Fruit fly (Drosophila melanogaster) whole organism, embryonic: ENCODE results near the gene mRpS30.

Source experiments
- ATbp ChIP-seq: fragments of 200-800 bp; sonication (Bioruptor generic); optimal IDR thresholded peaks from 2 replicates; lab custom pipeline; 2017; ENCODE audit warnings: missing biosample characterization, mild to moderate bottlenecking, missing genetic modification characterization, missing genetic modification reagents
- Adf1 ChIP-seq: fragments of 200-800 bp; sonication (Bioruptor generic); IDR thresholded peaks from 2 replicates; pipeline ENCODE4 v1.3.6; 2022; ENCODE audit warnings: missing biosample characterization, missing genetic modification characterization
- Awh ChIP-seq: fragments of 200-800 bp; sonication (Bioruptor generic); IDR thresholded peaks from 2 replicates; pipeline ENCODE4, ENCODE4 v1.3.6; 2022; ENCODE audit warnings: missing biosample characterization, missing genetic modification characterization
- Bteb2 ChIP-seq: fragments of 200-800 bp; sonication (Bioruptor generic); optimal IDR thresholded peaks from 2 replicates; lab custom pipeline; 2016; ENCODE audit warnings: missing biosample characterization, missing genetic modification characterization
- CG1233 ChIP-seq: fragments of 200-800 bp; sonication (Bioruptor generic); optimal IDR thresholded peaks from 4 replicates; lab custom pipeline; 2018; ENCODE audit warnings: missing biosample characterization, mild to moderate bottlenecking, missing genetic modification characterization
- CG13624 ChIP-seq: fragments of 200-800 bp; sonication (Bioruptor generic); optimal IDR thresholded peaks from 2 replicates; lab custom pipeline; 2016; ENCODE audit warnings: missing biosample characterization, missing genetic modification characterization
- CG18619 ChIP-seq: fragments of 200-800 bp; sonication (Bioruptor generic); optimal IDR thresholded peaks from 3 replicates; lab custom pipeline; 2017; ENCODE audit warnings: missing biosample characterization, mild to moderate bottlenecking, missing genetic modification characterization
- CG31388 ChIP-seq: fragments of 200-800 bp; sonication (Bioruptor generic); optimal IDR thresholded peaks from 2 replicates; lab custom pipeline; 2016; ENCODE audit warnings: missing biosample characterization, missing genetic modification characterization
- CG34376 ChIP-seq: fragments of 200-800 bp; sonication (Bioruptor generic); optimal IDR thresholded peaks from 2 replicates; lab custom pipeline; 2018; ENCODE audit warnings: missing biosample characterization, mild to moderate bottlenecking, missing genetic modification characterization
- CG3838 ChIP-seq: fragments of 200-800 bp; sonication (Bioruptor generic); optimal IDR thresholded peaks from 3 replicates; lab custom pipeline; 2016; ENCODE audit warnings: missing biosample characterization, missing genetic modification characterization
- CG6272 ChIP-seq: fragments of 200-800 bp; sonication (Bioruptor generic); IDR thresholded peaks from 2 replicates; pipeline ENCODE4 v1.3.6; 2022; ENCODE audit warnings: missing biosample characterization, missing genetic modification characterization
- CG8765 ChIP-seq: fragments of 200-800 bp; sonication (Bioruptor generic); IDR thresholded peaks from 2 replicates; pipeline ENCODE4 v1.3.6; 2022; ENCODE audit warnings: missing biosample characterization, missing genetic modification characterization
- CG9932 ChIP-seq: fragments of 200-800 bp; sonication (Bioruptor generic); IDR thresholded peaks from 2 replicates; pipeline ENCODE4 v1.3.6; 2022; ENCODE audit warnings: missing biosample characterization, missing genetic modification characterization
- Camta ChIP-seq: fragments of 200-800 bp; sonication (Bioruptor generic); optimal IDR thresholded peaks from 2 replicates; lab custom pipeline; 2016; ENCODE audit warnings: missing biosample characterization, missing genetic modification characterization
- D ChIP-seq, 2 experiments: fragments of 200-800 bp in 1 of 2; fragments of >200 bp in 1 of 2; sonication (Bioruptor generic) in 1 of 2; optimal IDR thresholded peaks; 2 replicates in 1 of 2; 3 replicates in 1 of 2; lab custom pipeline; 2017; ENCODE audit warnings: mild to moderate bottlenecking in 1 of 2, missing biosample characterization in 1 of 2, missing genetic modification characterization in 1 of 2, missing genetic modification reagents in 1 of 2
- Doc3 ChIP-seq: fragments of 200-800 bp; sonication (Bioruptor generic); IDR thresholded peaks from 3 replicates; pipeline ENCODE4 v1.3.6; 2022; ENCODE audit warnings: missing biosample characterization, missing genetic modification characterization; ENCODE audit not compliant: partially characterized antibody
- Dp ChIP-seq: fragments of 200-800 bp; sonication (Bioruptor generic); optimal IDR thresholded peaks from 2 replicates; lab custom pipeline; 2018; ENCODE audit warnings: missing biosample characterization, mild to moderate bottlenecking, missing genetic modification characterization, moderate library complexity
- Ets97D ChIP-seq: fragments of 200-800 bp; sonication (Bioruptor generic); optimal IDR thresholded peaks from 3 replicates; lab custom pipeline; 2016; ENCODE audit warnings: missing biosample characterization, missing genetic modification characterization
- HmgZ ChIP-seq: fragments of 200-800 bp; sonication (Bioruptor generic); optimal IDR thresholded peaks from 2 replicates; lab custom pipeline; 2018; ENCODE audit warnings: missing biosample characterization, mild to moderate bottlenecking, missing genetic modification characterization
- Hmr ChIP-seq: fragments of 200-800 bp; sonication (Bioruptor generic); optimal IDR thresholded peaks from 3 replicates; lab custom pipeline; 2017; ENCODE audit warnings: mild to moderate bottlenecking, missing biosample characterization, missing genetic modification reagents, missing genetic modification characterization
- NC2α ChIP-seq: fragments of 200-800 bp; sonication (Bioruptor generic); optimal IDR thresholded peaks from 2 replicates; lab custom pipeline; 2016; ENCODE audit warnings: missing biosample characterization, missing genetic modification characterization
- NK7.1 ChIP-seq: fragments of 200-800 bp; sonication (Bioruptor generic); optimal IDR thresholded peaks from 3 replicates; lab custom pipeline; 2016; ENCODE audit warnings: missing biosample characterization, missing genetic modification characterization
- Optix ChIP-seq: fragments of 200-800 bp; sonication (Bioruptor generic); IDR thresholded peaks from 3 replicates; pipeline ENCODE4 v1.3.6; 2022; ENCODE audit warnings: missing biosample characterization, missing genetic modification characterization
- Pdp1 ChIP-seq, 2 experiments: fragments of 200-800 bp; sonication (Bioruptor generic); optimal IDR thresholded peaks; 3 replicates each; lab custom pipeline; 2016; ENCODE audit warnings: missing biosample characterization in 2 of 2, missing genetic modification characterization in 2 of 2, mild to moderate bottlenecking in 1 of 2, moderate library complexity in 1 of 2
- Xbp1 ChIP-seq: fragments of 200-800 bp; sonication (Bioruptor generic); optimal IDR thresholded peaks from 3 replicates; lab custom pipeline; 2016; ENCODE audit warnings: missing biosample characterization, mild to moderate bottlenecking, missing genetic modification characterization
- bab2 ChIP-seq: fragments of 200-800 bp; sonication (Bioruptor generic); optimal IDR thresholded peaks from 2 replicates; lab custom pipeline; 2016; ENCODE audit warnings: missing biosample characterization, missing genetic modification characterization
- chn ChIP-seq: fragments of 200-800 bp; sonication (Bioruptor generic); optimal IDR thresholded peaks from 2 replicates; lab custom pipeline; 2016; ENCODE audit warnings: missing biosample characterization, missing genetic modification characterization
- ci ChIP-seq: fragments of 200-800 bp; sonication (Bioruptor generic); IDR thresholded peaks from 3 replicates; pipeline ENCODE4 v1.3.6; 2022; ENCODE audit warnings: missing biosample characterization, missing genetic modification characterization
- crp ChIP-seq, 2 experiments: fragments of 200-800 bp; sonication (Bioruptor generic); optimal IDR thresholded peaks; 2 replicates in 1 of 2; 3 replicates in 1 of 2; lab custom pipeline; 2017; ENCODE audit warnings: missing biosample characterization in 2 of 2, missing genetic modification characterization in 2 of 2, mild to moderate bottlenecking in 1 of 2, moderate library complexity in 1 of 2
- disco-r ChIP-seq: fragments of 200-800 bp; sonication (Bioruptor generic); optimal IDR thresholded peaks from 2 replicates; lab custom pipeline; 2016; ENCODE audit warnings: missing biosample characterization, missing genetic modification characterization
- dpn ChIP-seq, 2 experiments: fragments of 200-800 bp; sonication (Bioruptor generic); optimal IDR thresholded peaks; 3 replicates each; lab custom pipeline; 2016; ENCODE audit warnings: missing biosample characterization in 2 of 2, missing genetic modification characterization in 2 of 2
- fd102C ChIP-seq: fragments of 200-800 bp; sonication (Bioruptor generic); optimal IDR thresholded peaks from 2 replicates; lab custom pipeline; 2018; ENCODE audit warnings: missing biosample characterization, mild to moderate bottlenecking, missing genetic modification characterization, moderate library complexity
- insv ChIP-seq, 2 experiments: fragments of 200-800 bp; sonication (Bioruptor generic); optimal IDR thresholded peaks; 3 replicates each; lab custom pipeline; 2016 to 2018; ENCODE audit warnings: missing biosample characterization in 2 of 2, missing genetic modification characterization in 2 of 2
- jigr1 ChIP-seq: fragments of 200-800 bp; sonication (Bioruptor generic); IDR thresholded peaks from 3 replicates; pipeline ENCODE4 v1.3.6; 2022; ENCODE audit warnings: missing biosample characterization, missing genetic modification characterization
- klu ChIP-seq: fragments of 200-800 bp; sonication (Bioruptor generic); IDR thresholded peaks from 2 replicates; pipeline ENCODE4 v1.3.6; 2022; ENCODE audit warnings: missing biosample characterization, missing genetic modification characterization
- lab ChIP-seq: fragments of 200-800 bp; sonication (Bioruptor generic); optimal IDR thresholded peaks from 3 replicates; lab custom pipeline; 2017; ENCODE audit warnings: missing biosample characterization, missing genetic modification characterization, mild to moderate bottlenecking, moderate library complexity, missing genetic modification reagents
- lbe ChIP-seq: fragments of 200-800 bp; sonication (Bioruptor generic); optimal IDR thresholded peaks from 2 replicates; lab custom pipeline; 2016; ENCODE audit warnings: missing biosample characterization, mild to moderate bottlenecking, missing genetic modification characterization
- lmd ChIP-seq: fragments of 200-800 bp; sonication (Bioruptor generic); IDR thresholded peaks from 2 replicates; pipeline ENCODE4 v1.3.6; 2022; ENCODE audit warnings: missing biosample characterization, missing genetic modification characterization
- lola ChIP-seq, 3 experiments: fragments of >200 bp in 2 of 3; fragments of 200-800 bp in 1 of 3; sonication (Bioruptor generic) in 1 of 3; optimal IDR thresholded peaks; 2 replicates each; lab custom pipeline; 2017 to 2019; ENCODE audit warnings: missing biosample characterization in 3 of 3, missing genetic modification characterization in 3 of 3, mild to moderate bottlenecking in 1 of 3, moderate library complexity in 1 of 3
- mam ChIP-seq: fragments of 200-800 bp; sonication (Bioruptor generic); optimal IDR thresholded peaks from 3 replicates; lab custom pipeline; 2016; ENCODE audit warnings: missing biosample characterization, missing genetic modification characterization
- otp ChIP-seq: fragments of 200-800 bp; sonication (Bioruptor generic); IDR thresholded peaks from 3 replicates; pipeline ENCODE4, ENCODE4 v1.3.6; 2022; ENCODE audit warnings: missing biosample characterization, missing genetic modification characterization
- pita ChIP-seq: fragments of 200-800 bp; sonication (Bioruptor generic); optimal IDR thresholded peaks from 2 replicates; lab custom pipeline; 2017; ENCODE audit warnings: missing biosample characterization, mild to moderate bottlenecking, missing genetic modification characterization
- sob ChIP-seq: fragments of 200-800 bp; sonication (Bioruptor generic); IDR thresholded peaks from 2 replicates; pipeline ENCODE4 v1.3.6; 2022; ENCODE audit warnings: missing biosample characterization, missing genetic modification characterization
- stwl ChIP-seq: fragments of 200-800 bp; sonication (Bioruptor generic); optimal IDR thresholded peaks from 3 replicates; lab custom pipeline; 2018; ENCODE audit warnings: missing biosample characterization, mild to moderate bottlenecking, missing genetic modification characterization, moderate library complexity
- tll ChIP-seq, 2 experiments: fragments of 200-800 bp in 1 of 2; fragments of >200 bp in 1 of 2; sonication (Bioruptor generic) in 1 of 2; optimal IDR thresholded peaks; 2 replicates each; lab custom pipeline; 2017 to 2019; ENCODE audit warnings: missing biosample characterization in 2 of 2, missing genetic modification characterization in 2 of 2, mild to moderate bottlenecking in 1 of 2, moderate library complexity in 1 of 2
- tx ChIP-seq: fragments of 200-800 bp; sonication (Bioruptor generic); optimal IDR thresholded peaks from 2 replicates; lab custom pipeline; 2016; ENCODE audit warnings: missing biosample characterization, missing genetic modification characterization
- vvl ChIP-seq: fragments of 200-800 bp; sonication (Bioruptor generic); IDR thresholded peaks from 2 replicates; pipeline ENCODE4 v1.3.6; 2022; ENCODE audit warnings: missing biosample characterization, missing genetic modification characterization
- zf30C ChIP-seq: fragments of 200-800 bp; sonication (Bioruptor generic); optimal IDR thresholded peaks from 3 replicates; lab custom pipeline; 2018; ENCODE audit warnings: missing biosample characterization, mild to moderate bottlenecking, missing genetic modification characterization

Gene mRpS30

DNA sequence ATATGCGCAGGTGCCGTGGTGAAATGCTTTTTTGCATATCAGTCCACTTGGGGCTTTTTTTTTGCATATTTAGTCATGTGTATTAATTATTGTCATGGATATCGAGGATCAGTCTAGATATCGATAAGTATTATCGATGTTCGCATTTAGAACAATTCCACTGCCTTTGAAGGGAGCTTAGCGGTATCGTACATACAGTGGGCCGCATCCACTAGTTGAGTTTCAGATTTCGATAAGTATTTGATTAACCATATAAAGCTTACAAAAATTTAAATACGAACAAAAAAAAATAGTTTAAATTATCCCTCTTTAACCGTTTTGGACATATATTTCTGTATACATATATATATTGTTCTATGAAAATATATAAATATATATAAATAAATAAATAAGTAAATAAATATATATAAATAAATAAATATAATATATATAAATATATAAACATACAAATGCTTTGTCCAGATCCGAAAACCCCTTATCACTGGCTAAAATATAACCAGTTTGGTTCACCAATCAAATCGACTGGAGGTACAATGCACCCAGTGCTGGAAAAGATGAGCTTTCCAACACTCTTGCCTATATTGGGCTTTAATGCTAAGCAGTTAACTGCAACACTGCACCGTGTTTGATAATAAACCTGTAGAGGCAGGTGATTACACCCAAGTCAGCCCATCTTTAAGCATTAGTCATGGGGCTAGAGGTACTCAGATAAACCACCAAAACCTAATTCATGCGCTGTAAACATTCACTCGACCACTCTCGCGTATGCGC lies 17.2 kb downstream of the mRpS30 start (continued):
- no peak for TF ChIP-seq CG34376 (GFP tag; lab: Kevin White, UChicago)
- TF ChIP-seq ci (GFP tag; lab: Robert Waterston, UW) = no peak; the same call in 2 of the 3 replicates
- TF ChIP-seq Xbp1 (GFP tag; lab: Kevin White, UChicago) = no peak
- no peak for TF ChIP-seq klu (GFP tag; lab: Robert Waterston, UW)
- TF ChIP-seq Adf1 (GFP tag; lab: Robert Waterston, UW) = no peak
- TF ChIP-seq CG8765 (GFP tag; lab: Robert Waterston, UW) = no peak
- no peak for TF ChIP-seq disco-r (GFP tag; lab: Kevin White, UChicago)
- TF ChIP-seq NC2α (GFP tag; lab: Kevin White, UChicago) = no peak
- TF ChIP-seq CG13624 (GFP tag; lab: Kevin White, UChicago) = no peak
- no peak for TF ChIP-seq NK7.1 (GFP tag; lab: Kevin White, UChicago)
- TF ChIP-seq chn (GFP tag; lab: Kevin White, UChicago) = no peak
- TF ChIP-seq stwl = peak; percentile 42
- peak; percentile 10 for TF ChIP-seq lab (GFP tag; lab: Kevin White, UChicago)
- TF ChIP-seq CG9932 (GFP tag; lab: Robert Waterston, UW) = peak; percentile 62
- no peak for TF ChIP-seq otp (GFP tag; lab: Robert Waterston, UW)
- TF ChIP-seq CG1233 (GFP tag; lab: Kevin White, UChicago) = no peak
- peak; percentile 29 for TF ChIP-seq ATbp (GFP tag; lab: Kevin White, UChicago)
- TF ChIP-seq Camta = no peak
- no peak for TF ChIP-seq Bteb2
- TF ChIP-seq CG3838 (GFP tag; lab: Kevin White, UChicago) = no peak
- no peak for TF ChIP-seq CG31388 (GFP tag; lab: Kevin White, UChicago)
- TF ChIP-seq Dp (GFP tag; lab: Kevin White, UChicago) = no peak
- TF ChIP-seq zf30C (GFP tag; lab: Kevin White, UChicago) = no peak
- TF ChIP-seq pita = no peak
- no peak for TF ChIP-seq jigr1
- no peak for TF ChIP-seq CG18619 (GFP tag; lab: Kevin White, UChicago)
- no peak for TF ChIP-seq sob (GFP tag; lab: Robert Waterston, UW)
- no peak for TF ChIP-seq tx (GFP tag; lab: Kevin White, UChicago)
- no peak for TF ChIP-seq Optix (GFP tag; lab: Robert Waterston, UW)
- TF ChIP-seq dpn (GFP tag; optimal IDR thresholded peaks at IDR 0.05; lab: Kevin White, UChicago) = peak in 1 of 2 experiments; percentile 14
- TF ChIP-seq Pdp1 (GFP tag; optimal IDR thresholded peaks at IDR 0.05; lab: Kevin White, UChicago) = no peak
- TF ChIP-seq HmgZ = no peak
- no peak for TF ChIP-seq fd102C (GFP tag; lab: Kevin White, UChicago)
- no peak for TF ChIP-seq Awh (GFP tag; lab: Robert Waterston, UW)
- no peak for TF ChIP-seq D (optimal IDR thresholded peaks at IDR 0.05; lab: Kevin White, UChicago)
- no peak for TF ChIP-seq D (GFP tag; optimal IDR thresholded peaks at IDR 0.05; lab: Kevin White, UChicago)
- TF ChIP-seq crp (GFP tag; optimal IDR thresholded peaks at IDR 0.05; lab: Kevin White, UChicago) = no peak

DNA sequence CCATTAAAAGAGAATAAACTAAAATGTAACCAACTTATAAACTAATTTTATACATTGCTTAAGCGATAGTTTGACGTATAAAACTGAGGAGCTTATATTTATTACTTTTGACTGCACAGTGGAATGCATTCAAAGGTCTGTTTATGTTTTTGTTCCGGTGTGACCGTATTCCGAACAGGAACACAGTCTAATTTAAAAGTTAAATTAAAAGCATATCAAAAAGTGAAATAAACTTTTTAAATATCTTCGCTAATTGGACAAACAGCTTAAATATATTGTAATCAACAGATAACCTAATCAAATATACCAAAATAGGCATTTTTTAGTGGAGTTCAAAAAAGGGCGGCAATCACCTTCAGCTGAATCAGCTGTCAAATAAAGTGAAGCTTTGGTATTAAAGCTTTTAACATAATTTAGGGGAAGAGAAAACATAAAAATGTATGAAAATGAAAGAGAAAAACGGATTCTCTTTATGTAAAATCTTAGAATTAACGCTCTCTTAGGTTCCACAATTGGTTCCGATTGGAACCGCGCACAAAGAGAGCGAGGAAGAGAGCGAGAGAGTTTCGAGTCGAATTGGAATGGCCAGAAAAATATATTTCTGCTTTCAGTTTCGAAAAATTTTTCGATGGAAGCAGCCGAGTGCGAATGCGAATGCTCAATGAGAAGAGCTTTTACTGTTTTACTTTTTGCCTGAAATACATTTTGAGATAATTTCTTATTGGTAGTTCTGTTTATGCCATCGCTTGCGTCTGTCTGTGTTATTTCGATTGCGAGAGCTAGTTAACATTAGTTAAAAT lies 18.1 kb downstream of the mRpS30 start, which contains the start of the genes PGRP-LE and sd:
TSS of gene PGRP-LE (minus strand) at position 117 of the 800 bp plus-strand sequence.
TSS of gene sd (plus strand) at position 607 of the 800 bp plus-strand sequence.
- TF ChIP-seq Hmr (GFP tag; lab: Kevin White, UChicago) (no peak), lola (GFP tag; optimal IDR thresholded peaks at IDR 0.05; lab: Kevin White, UChicago) (peak in 1 of 3 experiments; percentile 16), insv (GFP tag; optimal IDR thresholded peaks at IDR 0.05; lab: Kevin White, UChicago) (peak; percentile 48 to 92), tll (GFP tag; optimal IDR thresholded peaks at IDR 0.05; lab: Kevin White, UChicago) (no peak), mam (GFP tag; lab: Kevin White, UChicago) (peak; percentile 8), vvl (no peak), lbe (GFP tag; lab: Kevin White, UChicago) (peak; percentile 79), bab2 (GFP tag; lab: Kevin White, UChicago) (no peak), lmd (GFP tag; lab: Robert Waterston, UW) (no peak), CG6272 (GFP tag; lab: Robert Waterston, UW) (no peak), Ets97D (GFP tag; lab: Kevin White, UChicago) (peak; percentile 2), Doc3 (GFP tag; lab: Robert Waterston, UW) (0 out of 3 replicates have a peak, but pooled peaks have one; percentile 11)
